Fruit fly (Drosophila melanogaster) whole organism, embryonic: Measurements from ENCODE around the gene Rpn2.

Experiments used
- Ada2b ChIP-seq: fragments of 200-800 bp; sonication (Bioruptor generic); IDR thresholded peaks from 2 replicates; pipeline ENCODE4 v1.3.6; 2022; ENCODE audit warnings: missing biosample characterization, missing genetic modification characterization
- Antp ChIP-seq: fragments of 200-800 bp; sonication (Bioruptor generic); optimal IDR thresholded peaks from 3 replicates; lab custom pipeline; 2016; ENCODE audit warnings: missing biosample characterization, missing genetic modification characterization
- Bgb ChIP-seq: fragments of 200-800 bp; sonication (Bioruptor generic); IDR thresholded peaks from 2 replicates; pipeline ENCODE4 v1.3.6; 2022; ENCODE audit warnings: missing biosample characterization, missing genetic modification characterization; ENCODE audit not compliant: partially characterized antibody
- C15 ChIP-seq: fragments of 200-800 bp; sonication (Bioruptor generic); IDR thresholded peaks from 3 replicates; pipeline ENCODE4 v1.3.6; 2022; ENCODE audit warnings: missing biosample characterization, missing genetic modification characterization
- CG12236 ChIP-seq: fragments of 200-800 bp; sonication (Bioruptor generic); optimal IDR thresholded peaks from 2 replicates; lab custom pipeline; 2016; ENCODE audit warnings: missing biosample characterization, missing genetic modification characterization
- CG12299 ChIP-seq: fragments of 200-800 bp; sonication (Bioruptor generic); optimal IDR thresholded peaks from 2 replicates; lab custom pipeline; 2018; ENCODE audit warnings: missing biosample characterization, mild to moderate bottlenecking, missing genetic modification characterization
- CG13296 ChIP-seq: fragments of 200-800 bp; sonication (Bioruptor generic); optimal IDR thresholded peaks from 3 replicates; lab custom pipeline; 2018; ENCODE audit warnings: missing biosample characterization, mild to moderate bottlenecking, missing genetic modification characterization
- CG1529 ChIP-seq: fragments of 200-800 bp; sonication (Bioruptor generic); optimal IDR thresholded peaks from 3 replicates; lab custom pipeline; 2018; ENCODE audit warnings: missing biosample characterization, missing genetic modification characterization
- CG16813 ChIP-seq: fragments of 200-800 bp; sonication (Bioruptor generic); IDR thresholded peaks from 3 replicates; pipeline ENCODE4 v1.3.6; 2022; ENCODE audit warnings: missing biosample characterization, missing genetic modification characterization; ENCODE audit not compliant: partially characterized antibody
- CG17385 ChIP-seq: fragments of 200-800 bp; sonication (Bioruptor generic); optimal IDR thresholded peaks from 3 replicates; lab custom pipeline; 2018; ENCODE audit warnings: missing biosample characterization, mild to moderate bottlenecking, missing genetic modification characterization
- CG17829 ChIP-seq: fragments of 200-800 bp; optimal IDR thresholded peaks from 2 replicates; lab custom pipeline; 2019; ENCODE audit warnings: missing biosample characterization, mild to moderate bottlenecking, missing genetic modification characterization, moderate library complexity
- CG18011 ChIP-seq: fragments of 200-800 bp; sonication (Bioruptor generic); optimal IDR thresholded peaks from 2 replicates; lab custom pipeline; 2017; ENCODE audit warnings: missing biosample characterization, missing genetic modification characterization, mild to moderate bottlenecking, moderate library complexity, missing genotype
- CG18599 ChIP-seq: fragments of 200-800 bp; sonication (Bioruptor generic); optimal IDR thresholded peaks from 3 replicates; lab custom pipeline; 2017; ENCODE audit warnings: missing biosample characterization, missing genetic modification characterization, mild to moderate bottlenecking, moderate library complexity, missing genetic modification reagents
- CG2116 ChIP-seq: fragments of 200-800 bp; sonication (Bioruptor generic); optimal IDR thresholded peaks from 3 replicates; lab custom pipeline; 2018; ENCODE audit warnings: missing biosample characterization, mild to moderate bottlenecking, missing genetic modification characterization
- CG2712 ChIP-seq: fragments of 200-800 bp; optimal IDR thresholded peaks from 3 replicates; lab custom pipeline; 2019; ENCODE audit warnings: missing biosample characterization, mild to moderate bottlenecking, missing genetic modification characterization, moderate library complexity
- CG3407 ChIP-seq: fragments of 200-800 bp; sonication (Bioruptor generic); optimal IDR thresholded peaks from 2 replicates; lab custom pipeline; 2018; ENCODE audit warnings: missing biosample characterization, mild to moderate bottlenecking, missing genetic modification characterization
- CG3847 ChIP-seq: fragments of 200-800 bp; sonication (Bioruptor generic); IDR thresholded peaks from 2 replicates; pipeline ENCODE4 v1.3.6; 2022; ENCODE audit warnings: missing biosample characterization, missing genetic modification characterization
- CG6854 ChIP-seq: fragments of 200-800 bp; sonication (Bioruptor generic); optimal IDR thresholded peaks from 3 replicates; lab custom pipeline; 2017; ENCODE audit warnings: missing biosample characterization, mild to moderate bottlenecking, missing genetic modification characterization
- CG7963 ChIP-seq: fragments of 200-800 bp; sonication (Bioruptor generic); IDR thresholded peaks from 3 replicates; pipeline ENCODE4 v1.3.6; 2022; ENCODE audit warnings: missing biosample characterization, missing genetic modification characterization; ENCODE audit not compliant: partially characterized antibody
- CG8944 ChIP-seq: fragments of 200-800 bp; sonication (Bioruptor generic); optimal IDR thresholded peaks from 3 replicates; lab custom pipeline; 2016; ENCODE audit warnings: missing biosample characterization, missing genetic modification characterization
- CG9437 ChIP-seq: fragments of 200-800 bp; sonication (Bioruptor generic); optimal IDR thresholded peaks from 2 replicates; lab custom pipeline; 2018; ENCODE audit warnings: missing biosample characterization, mild to moderate bottlenecking, missing genetic modification characterization
- CG9609 ChIP-seq: fragments of 200-800 bp; sonication (Bioruptor generic); optimal IDR thresholded peaks from 3 replicates; lab custom pipeline; 2016; ENCODE audit warnings: missing biosample characterization, missing genetic modification characterization
- CHES-1-like ChIP-seq: fragments of 200-800 bp; sonication (Bioruptor generic); optimal IDR thresholded peaks from 2 replicates; lab custom pipeline; 2016; ENCODE audit warnings: missing biosample characterization, missing genetic modification characterization
- CrebB ChIP-seq: fragments of 200-800 bp; sonication (Bioruptor generic); optimal IDR thresholded peaks from 3 replicates; lab custom pipeline; 2018; ENCODE audit warnings: missing biosample characterization, mild to moderate bottlenecking, missing genetic modification characterization
- Dfd ChIP-seq, 2 experiments: fragments of >200 bp; optimal IDR thresholded peaks; 2 replicates each; lab custom pipeline; 2017; ENCODE audit warnings: missing biosample characterization in 2 of 2, missing genetic modification characterization in 2 of 2
- Fer3 ChIP-seq: fragments of 200-800 bp; sonication (Bioruptor generic); optimal IDR thresholded peaks from 2 replicates; lab custom pipeline; 2018; ENCODE audit warnings: missing biosample characterization, mild to moderate bottlenecking, missing genetic modification characterization, moderate library complexity
- HmgD ChIP-seq: fragments of 200-800 bp; sonication (Bioruptor generic); optimal IDR thresholded peaks from 3 replicates; lab custom pipeline; 2016; ENCODE audit warnings: missing biosample characterization, missing genetic modification characterization
- Ravus ChIP-seq: fragments of 200-800 bp; sonication (Bioruptor generic); IDR thresholded peaks from 2 replicates; pipeline ENCODE4 v1.3.6; 2022; ENCODE audit warnings: missing biosample characterization, missing genetic modification characterization
- Usf ChIP-seq: fragments of 200-800 bp; sonication (Bioruptor generic); optimal IDR thresholded peaks from 2 replicates; lab custom pipeline; 2017; ENCODE audit warnings: missing genotype, missing biosample characterization, missing genetic modification characterization
- ac ChIP-seq: fragments of 200-800 bp; sonication (Bioruptor generic); optimal IDR thresholded peaks from 3 replicates; lab custom pipeline; 2017; ENCODE audit warnings: missing biosample characterization, mild to moderate bottlenecking, missing genetic modification characterization
- aop ChIP-seq: fragments of 200-800 bp; sonication (Bioruptor generic); IDR thresholded peaks from 2 replicates; pipeline ENCODE4 v1.3.6; 2022; ENCODE audit warnings: missing biosample characterization, missing genetic modification characterization
- az2 ChIP-seq: fragments of 200-800 bp; sonication (Bioruptor generic); optimal IDR thresholded peaks from 3 replicates; lab custom pipeline; 2016; ENCODE audit warnings: missing biosample characterization, missing genetic modification characterization
- caup ChIP-seq: fragments of 200-800 bp; sonication (Bioruptor generic); optimal IDR thresholded peaks from 3 replicates; lab custom pipeline; 2017; ENCODE audit warnings: missing biosample characterization, mild to moderate bottlenecking, missing genetic modification characterization, moderate library complexity; ENCODE audit not compliant: severe bottlenecking
- cg ChIP-seq: fragments of 200-800 bp; sonication (Bioruptor generic); optimal IDR thresholded peaks from 3 replicates; lab custom pipeline; 2019; ENCODE audit warnings: missing biosample characterization, mild to moderate bottlenecking, missing genetic modification characterization, moderate library complexity
- cwo ChIP-seq: fragments of 200-800 bp; sonication (Bioruptor generic); optimal IDR thresholded peaks from 3 replicates; lab custom pipeline; 2017; ENCODE audit warnings: missing biosample characterization, missing genetic modification characterization, mild to moderate bottlenecking, moderate library complexity, missing genetic modification reagents
- dan ChIP-seq: fragments of 200-800 bp; sonication (Bioruptor generic); IDR thresholded peaks from 2 replicates; pipeline ENCODE4 v1.3.6; 2022; ENCODE audit warnings: missing biosample characterization, missing genetic modification characterization
- dati ChIP-seq: fragments of 200-800 bp; sonication (Bioruptor generic); IDR thresholded peaks from 2 replicates; pipeline ENCODE4 v1.3.6; 2022; ENCODE audit warnings: missing biosample characterization, missing genetic modification characterization
- gce ChIP-seq: fragments of 200-800 bp; sonication (Bioruptor generic); IDR thresholded peaks from 3 replicates; pipeline ENCODE4 v1.3.6; 2022; ENCODE audit warnings: missing biosample characterization, missing genetic modification characterization
- gem ChIP-seq: fragments of 200-800 bp; sonication (Bioruptor generic); optimal IDR thresholded peaks from 2 replicates; lab custom pipeline; 2019; ENCODE audit warnings: missing biosample characterization, mild to moderate bottlenecking, missing genetic modification characterization, moderate library complexity
- jumu ChIP-seq: fragments of 200-800 bp; sonication (Bioruptor generic); optimal IDR thresholded peaks from 3 replicates; lab custom pipeline; 2016; ENCODE audit warnings: missing biosample characterization, missing genetic modification characterization
- lov ChIP-seq, 2 experiments: fragments of 200-800 bp in 1 of 2; fragments of >200 bp in 1 of 2; sonication (Bioruptor generic) in 1 of 2; IDR thresholded peaks in 1 of 2; optimal IDR thresholded peaks in 1 of 2; 2 replicates in 1 of 2; 3 replicates in 1 of 2; pipeline versions ENCODE4 v1.3.6 to Lab custom; 2017 to 2022; ENCODE audit warnings: missing biosample characterization in 1 of 2, missing genetic modification characterization in 1 of 2
- otp ChIP-seq: fragments of 200-800 bp; sonication (Bioruptor generic); IDR thresholded peaks from 3 replicates; pipeline ENCODE4, ENCODE4 v1.3.6; 2022; ENCODE audit warnings: missing biosample characterization, missing genetic modification characterization
- peb ChIP-seq: fragments of 200-800 bp; sonication (Bioruptor generic); IDR thresholded peaks from 2 replicates; pipeline ENCODE4 v1.3.6; 2022; ENCODE audit warnings: missing biosample characterization, missing genetic modification characterization
- pfk ChIP-seq: fragments of 200-800 bp; sonication (Bioruptor generic); optimal IDR thresholded peaks from 2 replicates; lab custom pipeline; 2018; ENCODE audit warnings: missing biosample characterization, mild to moderate bottlenecking, missing genetic modification characterization, moderate library complexity
- salm ChIP-seq: fragments of 200-800 bp; sonication (Bioruptor generic); optimal IDR thresholded peaks from 2 replicates; lab custom pipeline; 2018; ENCODE audit warnings: missing biosample characterization, mild to moderate bottlenecking, missing genetic modification characterization
- schlank ChIP-seq: fragments of 200-800 bp; sonication (Bioruptor generic); optimal IDR thresholded peaks from 2 replicates; lab custom pipeline; 2018; ENCODE audit warnings: missing biosample characterization, mild to moderate bottlenecking, missing genetic modification characterization
- scrt ChIP-seq: fragments of 200-800 bp; sonication (Bioruptor generic); optimal IDR thresholded peaks from 2 replicates; lab custom pipeline; 2018; ENCODE audit warnings: missing biosample characterization, mild to moderate bottlenecking, missing genetic modification characterization, moderate library complexity
- slp2 ChIP-seq: fragments of 200-800 bp; sonication (Bioruptor generic); optimal IDR thresholded peaks from 2 replicates; lab custom pipeline; 2016; ENCODE audit warnings: missing biosample characterization, missing genetic modification characterization
- sqz ChIP-seq: fragments of 200-800 bp; sonication (Bioruptor generic); optimal IDR thresholded peaks from 3 replicates; lab custom pipeline; 2018; ENCODE audit warnings: missing biosample characterization, mild to moderate bottlenecking, missing genetic modification characterization
- twi ChIP-seq: fragments of 200-800 bp; optimal IDR thresholded peaks from 2 replicates; lab custom pipeline; 2019; ENCODE audit warnings: missing biosample characterization, mild to moderate bottlenecking, missing genetic modification characterization, moderate library complexity

The Rpn2 gene

dm6 chr3R:29151621-29152092 is 1.7 kb upstream of the Rpn2 start, which contains the start of gene eIF2D (continued):
- peak; percentile 60 for TF ChIP-seq Fer3 (tag; lab: Kevin White, UChicago)
- peak; percentile 21 for TF ChIP-seq cwo (GFP tag; lab: Kevin White, UChicago)
- TF ChIP-seq HmgD: peak; percentile 20
- TF ChIP-seq aop: no peak
- no peak for TF ChIP-seq CHES-1-like (GFP tag; lab: Kevin White, UChicago)
- TF ChIP-seq dan (GFP tag; lab: Robert Waterston, UW): no peak
- no peak for TF ChIP-seq sqz (GFP tag; lab: Kevin White, UChicago)
- TF ChIP-seq CG12236 (GFP tag; lab: Kevin White, UChicago): no peak
- TF ChIP-seq CG2712 (tag; lab: Kevin White, UChicago): peak; percentile 78
- TF ChIP-seq C15 (GFP tag; lab: Robert Waterston, UW): no peak
- peak; percentile 57; the same call in 1 of the 2 replicates for TF ChIP-seq Ada2b (GFP tag; lab: Robert Waterston, UW)
- peak; percentile 22 for TF ChIP-seq CG12299 (tag; lab: Kevin White, UChicago)
- no peak for TF ChIP-seq Usf
- TF ChIP-seq twi (tag; lab: Kevin White, UChicago): peak; percentile 55
- no peak for TF ChIP-seq Dfd (GFP tag; optimal IDR thresholded peaks at IDR 0.05; lab: Kevin White, UChicago)
- TF ChIP-seq otp: no peak; the same call in 2 of the 3 replicates
- TF ChIP-seq peb (GFP tag; lab: Robert Waterston, UW): no peak
- TF ChIP-seq CG17829: peak; percentile 81
- TF ChIP-seq cg: no peak
- no peak for TF ChIP-seq schlank (tag; lab: Kevin White, UChicago)
- peak; percentile 47 for TF ChIP-seq az2 (GFP tag; lab: Kevin White, UChicago)
- TF ChIP-seq pfk: no peak
- TF ChIP-seq CG6854 (GFP tag; lab: Kevin White, UChicago): peak; percentile 62
- no peak for TF ChIP-seq CG16813 (GFP tag; lab: Robert Waterston, UW)
- peak; percentile 62 for TF ChIP-seq CG13296
- peak; percentile 30; the same call in 1 of the 2 replicates for TF ChIP-seq CG3847
- TF ChIP-seq CrebB (tag; lab: Kevin White, UChicago): peak; percentile 40
- TF ChIP-seq Antp: peak; percentile 17
- TF ChIP-seq CG17385: peak; percentile 66
- TF ChIP-seq CG2116 (GFP tag; lab: Kevin White, UChicago): peak; percentile 40
- peak; percentile 21 for TF ChIP-seq CG9437 (GFP tag; lab: Kevin White, UChicago)
- peak; percentile 19 for TF ChIP-seq CG1529 (GFP tag; lab: Kevin White, UChicago)
- no peak for TF ChIP-seq scrt
- TF ChIP-seq lov (optimal IDR thresholded peaks at IDR 0.05; lab: Kevin White, UChicago): no peak
- TF ChIP-seq lov (GFP tag; IDR thresholded peaks at IDR 0.05; lab: Robert Waterston, UW): 0 out of 3 replicates have a peak, but pooled peaks have one; percentile 4
- TF ChIP-seq gem (tag; lab: Kevin White, UChicago): no peak
- TF ChIP-seq ac: peak; percentile 24
- TF ChIP-seq dati (GFP tag; lab: Robert Waterston, UW): no peak
- TF ChIP-seq CG18599 (GFP tag; lab: Kevin White, UChicago): peak; percentile 75
- TF ChIP-seq CG7963 (GFP tag; lab: Robert Waterston, UW): no peak
- no peak for TF ChIP-seq CG3407
- no peak for TF ChIP-seq CG8944 (GFP tag; lab: Kevin White, UChicago)
- no peak for TF ChIP-seq Bgb
- TF ChIP-seq jumu (GFP tag; lab: Kevin White, UChicago): peak; percentile 28
- TF ChIP-seq Ravus (GFP tag; lab: Robert Waterston, UW): no peak
- TF ChIP-seq caup (GFP tag; lab: Kevin White, UChicago): peak; percentile 68
- no peak for TF ChIP-seq salm (tag; lab: Kevin White, UChicago)
- no peak for TF ChIP-seq CG9609 (GFP tag; lab: Kevin White, UChicago)
- TF ChIP-seq slp2: peak; percentile 58
- peak; percentile 30 for TF ChIP-seq CG18011
- 0 out of 3 replicates have a peak, but pooled peaks have one; percentile 9 for TF ChIP-seq gce (GFP tag; lab: Robert Waterston, UW)
